Fruit fly (Drosophila melanogaster): Measurements from ENCODE around the gene elm.

Gene elm

DNA sequence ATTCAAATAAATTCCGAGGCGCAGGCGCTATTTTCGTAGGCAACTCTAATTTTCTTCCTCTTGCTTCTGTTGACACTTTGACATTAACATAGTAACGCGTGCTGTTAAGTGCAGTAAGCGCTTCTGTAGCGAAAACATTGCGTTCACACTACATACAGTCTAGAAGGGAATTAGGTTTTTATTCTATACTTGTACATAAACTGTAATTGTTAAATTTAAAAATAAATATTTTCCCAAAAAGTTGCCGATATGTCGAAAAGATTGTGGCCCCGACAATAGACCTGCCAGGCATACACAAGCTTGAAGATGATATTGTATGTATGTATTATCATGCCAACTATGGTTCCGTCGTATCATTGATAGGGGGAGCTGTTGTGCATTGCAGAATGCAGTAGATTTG, 48.2 kb downstream of the elm start, which contains the start of gene asl (continued):
- TF ChIP-seq Mrtf (GFP tag; IDR thresholded peaks at IDR 0.05) (0 out of 3 replicates have a peak, but pooled peaks have one; percentile 29), croc (GFP tag; conservative IDR thresholded peaks at IDR 0.05) (peak; percentile 18; the same call in 1 of the 3 replicates), zfh1 (GFP tag; IDR thresholded peaks at IDR 0.05) (peak; percentile 53; the same call in 1 of the 3 replicates), nmo (GFP tag; optimal IDR thresholded peaks at IDR 0.05) (peak; percentile 81), Kr (GFP tag; optimal IDR thresholded peaks at IDR 0.05) (no peak), CG10979 (tag; optimal IDR thresholded peaks at IDR 0.05) (peak; percentile 58), maf-S (GFP tag; optimal IDR thresholded peaks at IDR 0.05) (no peak), ewg (GFP tag; optimal IDR thresholded peaks at IDR 0.05) (peak; percentile 99), toy (GFP tag; IDR thresholded peaks at IDR 0.05) (no peak), CG7271 (tag; optimal IDR thresholded peaks at IDR 0.05) (no peak), CG18262 (tag; optimal IDR thresholded peaks at IDR 0.05) (peak; percentile 61), CG7963 (GFP tag; IDR thresholded peaks at IDR 0.05; ENCODE audit: partially characterized antibody) (no peak), Ravus (GFP tag; IDR thresholded peaks at IDR 0.05) (no peak), Trl (optimal IDR thresholded peaks at IDR 0.05) (no peak), Trl (GFP tag; optimal IDR thresholded peaks at IDR 0.05) (peak; percentile 31), pb (GFP tag; optimal IDR thresholded peaks at IDR 0.05) (peak; percentile 14), CG7839 (tag; optimal IDR thresholded peaks at IDR 0.05) (no peak), Spps (tag; optimal IDR thresholded peaks at IDR 0.05) (peak; percentile 26), CG7372 (GFP tag; IDR thresholded peaks at IDR 0.05) (peak; percentile 49; the same call in 1 of the 2 replicates), Deaf1 (tag; optimal IDR thresholded peaks at IDR 0.05) (peak; percentile 47), HLHmδ (GFP tag; optimal IDR thresholded peaks at IDR 0.05) (no peak), grau (tag; optimal IDR thresholded peaks at IDR 0.05) (peak; percentile 78), CG7987 (GFP tag; optimal IDR thresholded peaks at IDR 0.05) (peak; percentile 38), CTCF (GFP tag; optimal IDR thresholded peaks at IDR 0.05) (peak; percentile 94), tna (GFP tag; IDR thresholded peaks at IDR 0.05; ENCODE audit: partially characterized antibody) (no peak), corto (GFP tag; optimal IDR thresholded peaks at IDR 0.05) (peak; percentile 25), CG10543 (GFP tag; optimal IDR thresholded peaks at IDR 0.05) (peak; percentile 59), ken (GFP tag; IDR thresholded peaks at IDR 0.05) (peak; percentile 65; the same call in 1 of the 3 replicates), CG17802 (tag; optimal IDR thresholded peaks at IDR 0.05) (peak; percentile 90), CG8359 (GFP tag; optimal IDR thresholded peaks at IDR 0.05; ENCODE audit: borderline replicate concordance) (peak; percentile 26), CG11247 (GFP tag; IDR thresholded peaks at IDR 0.05) (peak; percentile 51; the same call in 1 of the 2 replicates), CoRest (tag; optimal IDR thresholded peaks at IDR 0.05) (peak; percentile 81), Xrp1 (GFP tag; IDR thresholded peaks at IDR 0.05) (peak; percentile 56), Ssrp (tag; optimal IDR thresholded peaks at IDR 0.05) (peak; percentile 57), stwl (tag; optimal IDR thresholded peaks at IDR 0.05) (peak; percentile 72), Hr3 (GFP tag; optimal IDR thresholded peaks at IDR 0.05) (peak; percentile 64), zen2 (GFP tag; IDR thresholded peaks at IDR 0.05; ENCODE audit: partially characterized antibody) (no peak), Xbp1 (GFP tag; optimal IDR thresholded peaks at IDR 0.05) (peak; percentile 69), fu2 (GFP tag; optimal IDR thresholded peaks at IDR 0.05) (peak; percentile 31), CG17328 (GFP tag; IDR thresholded peaks at IDR 0.05) (peak; percentile 57), CG17568 (GFP tag; optimal IDR thresholded peaks at IDR 0.05) (no peak), pho (GFP tag; optimal IDR thresholded peaks at IDR 0.05) (peak; percentile 33), CG4424 (GFP tag; optimal IDR thresholded peaks at IDR 0.05) (peak; percentile 75), aop (GFP tag; IDR thresholded peaks at IDR 0.05) (no peak), NK7.1 (GFP tag; optimal IDR thresholded peaks at IDR 0.05) (no peak), Antp (GFP tag; optimal IDR thresholded peaks at IDR 0.05) (peak; percentile 41), kay (GFP tag; optimal IDR thresholded peaks at IDR 0.05) (no peak), MESR4 (GFP tag; optimal IDR thresholded peaks at IDR 0.05) (peak; percentile 58), sr (GFP tag; IDR thresholded peaks at IDR 0.05) (no peak), CG11504 (tag; optimal IDR thresholded peaks at IDR 0.05) (no peak), CG8478 (optimal IDR thresholded peaks at IDR 0.05) (no peak), dmrt99B (tag; optimal IDR thresholded peaks at IDR 0.05) (no peak)

Measured in whole organism, embryonic.